Fruit fly (Drosophila melanogaster) whole organism, embryonic: ENCODE measurements around the gene CG5973.

Source experiments
- Bdp1 ChIP-seq: fragments of 200-800 bp; sonication (Bioruptor generic); optimal IDR thresholded peaks from 3 replicates; lab custom pipeline; 2016; ENCODE audit warnings: missing biosample characterization, missing genetic modification characterization
- CG10209 ChIP-seq: fragments of 200-800 bp; sonication (Bioruptor generic); optimal IDR thresholded peaks from 3 replicates; lab custom pipeline; 2017; ENCODE audit warnings: missing biosample characterization, mild to moderate bottlenecking, missing genetic modification characterization, missing genetic modification reagents
- CG11093 ChIP-seq: fragments of 200-800 bp; sonication (Bioruptor generic); IDR thresholded peaks from 3 replicates; pipeline ENCODE4 v1.3.6; 2022; ENCODE audit warnings: missing biosample characterization, missing genetic modification characterization
- CG14710 ChIP-seq: fragments of 200-800 bp; sonication (Bioruptor generic); optimal IDR thresholded peaks from 3 replicates; lab custom pipeline; 2019; ENCODE audit warnings: missing biosample characterization, mild to moderate bottlenecking, missing genetic modification characterization, moderate library complexity
- CG15269 ChIP-seq: fragments of 200-800 bp; sonication (Bioruptor generic); optimal IDR thresholded peaks from 2 replicates; lab custom pipeline; 2018; ENCODE audit warnings: missing biosample characterization, mild to moderate bottlenecking, missing genetic modification characterization, moderate library complexity
- CG15479 ChIP-seq: fragments of 200-800 bp; sonication (Bioruptor generic); optimal IDR thresholded peaks from 3 replicates; lab custom pipeline; 2019; ENCODE audit warnings: missing biosample characterization, mild to moderate bottlenecking, missing genetic modification characterization, moderate library complexity
- CG16779 ChIP-seq: fragments of 200-800 bp; sonication (Bioruptor generic); IDR thresholded peaks from 2 replicates; pipeline ENCODE4 v1.3.6; 2022; ENCODE audit warnings: missing biosample characterization, missing genetic modification characterization
- CG2120 ChIP-seq: fragments of 200-800 bp; sonication (Bioruptor generic); optimal IDR thresholded peaks from 3 replicates; lab custom pipeline; 2016; ENCODE audit warnings: missing biosample characterization, missing genetic modification characterization
- CG2129 ChIP-seq: fragments of 200-800 bp; sonication (Bioruptor generic); IDR thresholded peaks from 2 replicates; pipeline ENCODE4 v1.3.6; 2022; ENCODE audit warnings: missing biosample characterization, missing genetic modification characterization; ENCODE audit not compliant: partially characterized antibody
- CG2678 ChIP-seq: fragments of 200-800 bp; sonication (Bioruptor generic); optimal IDR thresholded peaks from 3 replicates; lab custom pipeline; 2019; ENCODE audit warnings: missing biosample characterization, mild to moderate bottlenecking, missing genetic modification characterization, moderate library complexity
- CG2889 ChIP-seq: fragments of 200-800 bp; sonication (Bioruptor generic); IDR thresholded peaks from 3 replicates; pipeline ENCODE4 v1.3.6; 2022; ENCODE audit warnings: missing biosample characterization, missing genetic modification characterization
- CG32772 ChIP-seq: fragments of 200-800 bp; sonication (Bioruptor generic); IDR thresholded peaks from 2 replicates; pipeline ENCODE4 v1.3.6; 2022; ENCODE audit warnings: missing biosample characterization, missing genetic modification characterization
- CG4328 ChIP-seq: fragments of 200-800 bp; sonication (Bioruptor generic); optimal IDR thresholded peaks from 3 replicates; lab custom pipeline; 2017; ENCODE audit warnings: missing biosample characterization, missing genetic modification reagents, missing genetic modification characterization
- CG4424 ChIP-seq: fragments of 200-800 bp; sonication (Bioruptor generic); optimal IDR thresholded peaks from 3 replicates; lab custom pipeline; 2016; ENCODE audit warnings: missing biosample characterization, missing genetic modification characterization
- CG4854 ChIP-seq: fragments of 200-800 bp; sonication (Bioruptor generic); optimal IDR thresholded peaks from 2 replicates; lab custom pipeline; 2016; ENCODE audit warnings: missing biosample characterization, missing genetic modification characterization, inconsistent platforms
- CG5180 ChIP-seq: fragments of 200-800 bp; sonication (Bioruptor generic); optimal IDR thresholded peaks from 3 replicates; lab custom pipeline; 2017; ENCODE audit warnings: missing biosample characterization, missing genetic modification characterization, mild to moderate bottlenecking, moderate library complexity, missing genetic modification reagents
- CG7556 ChIP-seq: fragments of 200-800 bp; sonication (Bioruptor generic); optimal IDR thresholded peaks from 2 replicates; lab custom pipeline; 2017; ENCODE audit warnings: missing biosample characterization, mild to moderate bottlenecking, missing genetic modification characterization
- CG8281 ChIP-seq: fragments of 200-800 bp; sonication (Bioruptor generic); optimal IDR thresholded peaks from 2 replicates; lab custom pipeline; 2018; ENCODE audit warnings: missing biosample characterization, mild to moderate bottlenecking, missing genetic modification characterization, moderate library complexity
- CG8290 ChIP-seq, 3 experiments: fragments of 200-800 bp; sonication (Bioruptor generic); optimal IDR thresholded peaks; 2 replicates each; lab custom pipeline; 2016 to 2019; ENCODE audit warnings: missing biosample characterization in 3 of 3, missing genetic modification characterization in 3 of 3, mild to moderate bottlenecking in 2 of 3, moderate library complexity in 1 of 3
- CG9727 ChIP-seq: fragments of 200-800 bp; sonication (Bioruptor generic); optimal IDR thresholded peaks from 3 replicates; lab custom pipeline; 2017; ENCODE audit warnings: missing biosample characterization, mild to moderate bottlenecking, missing genetic modification characterization
- Dip3 ChIP-seq: fragments of 200-800 bp; sonication (Bioruptor generic); optimal IDR thresholded peaks from 3 replicates; lab custom pipeline; 2016; ENCODE audit warnings: missing biosample characterization, missing genetic modification characterization
- Dll ChIP-seq: fragments of 200-800 bp; sonication (Bioruptor generic); IDR thresholded peaks from 4 replicates; pipeline ENCODE4 v1.3.6; 2022; ENCODE audit warnings: missing biosample characterization, missing genetic modification characterization; ENCODE audit not compliant: partially characterized antibody
- Doc3 ChIP-seq: fragments of 200-800 bp; sonication (Bioruptor generic); IDR thresholded peaks from 3 replicates; pipeline ENCODE4 v1.3.6; 2022; ENCODE audit warnings: missing biosample characterization, missing genetic modification characterization; ENCODE audit not compliant: partially characterized antibody
- Drgx ChIP-seq: fragments of 200-800 bp; sonication (Bioruptor generic); IDR thresholded peaks from 2 replicates; pipeline ENCODE4 v1.3.6; 2022; ENCODE audit warnings: missing biosample characterization, missing genetic modification characterization
- Jarid2 ChIP-seq: fragments of 200-800 bp; sonication (Bioruptor generic); optimal IDR thresholded peaks from 3 replicates; lab custom pipeline; 2017; ENCODE audit warnings: mild to moderate bottlenecking, missing biosample characterization, missing genetic modification reagents, missing genetic modification characterization
- Med ChIP-seq: fragments of 200-800 bp; sonication (Bioruptor generic); peaks from one replicate; lab custom pipeline; 2016; ENCODE audit warnings: missing biosample characterization, missing genetic modification characterization, mild to moderate bottlenecking, inconsistent platforms, moderate library complexity
- Meics ChIP-seq: fragments of 200-800 bp; sonication (Bioruptor generic); optimal IDR thresholded peaks from 2 replicates; lab custom pipeline; 2017; ENCODE audit warnings: missing biosample characterization, mild to moderate bottlenecking, missing genetic modification characterization
- Tbp ChIP-seq: fragments of >200 bp; optimal IDR thresholded peaks from 2 replicates; lab custom pipeline; 2018; ENCODE audit warnings: missing biosample characterization, missing genetic modification characterization
- cg ChIP-seq: fragments of 200-800 bp; sonication (Bioruptor generic); optimal IDR thresholded peaks from 3 replicates; lab custom pipeline; 2019; ENCODE audit warnings: missing biosample characterization, mild to moderate bottlenecking, missing genetic modification characterization, moderate library complexity
- dysf ChIP-seq: fragments of 200-800 bp; sonication (Bioruptor generic); IDR thresholded peaks from 3 replicates; pipeline ENCODE4 v1.3.6; 2022; ENCODE audit warnings: missing biosample characterization, missing genetic modification characterization
- exex ChIP-seq: fragments of 200-800 bp; sonication (Bioruptor generic); optimal IDR thresholded peaks from 4 replicates; lab custom pipeline; 2018; ENCODE audit warnings: missing biosample characterization, mild to moderate bottlenecking, missing genetic modification characterization, moderate library complexity
- fd96Cb ChIP-seq: fragments of 200-800 bp; sonication (Bioruptor generic); optimal IDR thresholded peaks from 2 replicates; lab custom pipeline; 2018; ENCODE audit warnings: missing biosample characterization, mild to moderate bottlenecking, missing genetic modification characterization, moderate library complexity
- gce ChIP-seq: fragments of 200-800 bp; sonication (Bioruptor generic); IDR thresholded peaks from 3 replicates; pipeline ENCODE4 v1.3.6; 2022; ENCODE audit warnings: missing biosample characterization, missing genetic modification characterization
- gcm ChIP-seq: fragments of 200-800 bp; sonication (Bioruptor generic); optimal IDR thresholded peaks from 2 replicates; lab custom pipeline; 2019; ENCODE audit warnings: missing biosample characterization, mild to moderate bottlenecking, missing genetic modification characterization, moderate library complexity
- gcm2 ChIP-seq: fragments of 200-800 bp; sonication (Bioruptor generic); optimal IDR thresholded peaks from 2 replicates; lab custom pipeline; 2016; ENCODE audit warnings: missing biosample characterization, missing genetic modification characterization
- grau ChIP-seq: fragments of 200-800 bp; optimal IDR thresholded peaks from 3 replicates; lab custom pipeline; 2019; ENCODE audit warnings: missing biosample characterization, mild to moderate bottlenecking, missing genetic modification characterization, moderate library complexity
- gsb ChIP-seq: fragments of 200-800 bp; sonication (Bioruptor generic); IDR thresholded peaks from 2 replicates; pipeline ENCODE4 v1.3.6; 2022; ENCODE audit warnings: missing biosample characterization, missing genetic modification characterization
- ind ChIP-seq: fragments of 200-800 bp; sonication (Bioruptor generic); optimal IDR thresholded peaks from 3 replicates; lab custom pipeline; 2016; ENCODE audit warnings: missing biosample characterization, missing genetic modification characterization
- klu ChIP-seq: fragments of 200-800 bp; sonication (Bioruptor generic); IDR thresholded peaks from 2 replicates; pipeline ENCODE4 v1.3.6; 2022; ENCODE audit warnings: missing biosample characterization, missing genetic modification characterization
- kni ChIP-seq: fragments of 200-800 bp; sonication (Bioruptor generic); optimal IDR thresholded peaks from 3 replicates; lab custom pipeline; 2017; ENCODE audit warnings: mild to moderate bottlenecking, missing biosample characterization, missing genetic modification reagents, missing genetic modification characterization
- nau ChIP-seq: fragments of 200-800 bp; sonication (Bioruptor generic); optimal IDR thresholded peaks from 3 replicates; lab custom pipeline; 2017; ENCODE audit warnings: missing biosample characterization, mild to moderate bottlenecking, missing genetic modification characterization, missing genetic modification reagents
- nom ChIP-seq: fragments of 200-800 bp; sonication (Bioruptor generic); optimal IDR thresholded peaks from 2 replicates; lab custom pipeline; 2017; ENCODE audit warnings: missing biosample characterization, missing genetic modification characterization, mild to moderate bottlenecking, moderate library complexity, missing genetic modification reagents
- psq ChIP-seq: fragments of 200-800 bp; sonication (Bioruptor generic); optimal IDR thresholded peaks from 2 replicates; lab custom pipeline; 2017; ENCODE audit warnings: missing biosample characterization, missing genetic modification characterization
- pum ChIP-seq: fragments of 200-800 bp; sonication (Bioruptor generic); optimal IDR thresholded peaks from 2 replicates; lab custom pipeline; 2016; ENCODE audit warnings: missing biosample characterization, missing genetic modification characterization
- tio ChIP-seq: fragments of 200-800 bp; sonication (Bioruptor generic); optimal IDR thresholded peaks from 2 replicates; lab custom pipeline; 2017; ENCODE audit warnings: missing biosample characterization, missing genetic modification characterization, inconsistent platforms
- trh ChIP-seq: fragments of 200-800 bp; sonication (Bioruptor generic); optimal IDR thresholded peaks from 2 replicates; lab custom pipeline; 2016; ENCODE audit warnings: missing biosample characterization, missing genetic modification characterization
- unc-4 ChIP-seq: fragments of 200-800 bp; sonication (Bioruptor generic); IDR thresholded peaks from 2 replicates; pipeline ENCODE4 v1.3.6; 2022; ENCODE audit warnings: missing biosample characterization, missing genetic modification characterization; ENCODE audit not compliant: partially characterized antibody
- wek ChIP-seq: fragments of 200-800 bp; sonication (Bioruptor generic); optimal IDR thresholded peaks from 3 replicates; lab custom pipeline; 2018; ENCODE audit warnings: missing biosample characterization, mild to moderate bottlenecking, missing genetic modification characterization, moderate library complexity
- z ChIP-seq: fragments of 200-800 bp; sonication (Bioruptor generic); IDR thresholded peaks from 3 replicates; pipeline ENCODE4 v1.3.6; 2022; ENCODE audit warnings: missing biosample characterization, missing genetic modification characterization

The CG5973 gene

DNA sequence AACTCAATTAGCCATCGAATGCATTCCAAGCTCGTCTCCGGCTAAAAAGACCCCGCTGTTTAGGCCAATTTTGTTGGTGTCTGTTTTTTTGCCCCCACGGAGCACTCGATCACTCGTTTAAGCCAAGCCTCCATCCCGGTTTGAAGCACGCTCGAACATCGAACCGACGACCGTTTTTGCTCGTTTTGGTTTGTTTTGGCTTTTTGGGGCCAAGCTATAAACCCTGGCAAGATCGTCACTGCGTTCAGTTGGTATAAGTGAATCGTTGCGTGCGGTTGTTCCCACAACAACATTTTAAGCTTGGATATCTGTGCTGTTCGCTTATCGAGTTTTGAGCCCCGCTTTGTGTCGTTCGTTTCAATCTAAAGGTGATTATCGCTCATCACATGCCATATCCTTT lies 29.0 kb downstream of the CG5973 start, which contains the start of gene CG6055:
Gene CG6055 (plus strand): TSS at position 240 of the 400 bp plus-strand sequence.
- TF ChIP-seq Drgx (GFP tag; lab: Robert Waterston, UW) = peak; percentile 25; the same call in 1 of the 2 replicates
- TF ChIP-seq grau (tag; lab: Kevin White, UChicago) = no peak
- TF ChIP-seq exex (tag; lab: Kevin White, UChicago) = no peak
- no peak for TF ChIP-seq unc-4 (GFP tag; lab: Robert Waterston, UW)
- no peak for TF ChIP-seq gcm2 (GFP tag; lab: Kevin White, UChicago)
- TF ChIP-seq Bdp1 = no peak
- TF ChIP-seq CG8281 = no peak
- no peak for TF ChIP-seq CG2889 (GFP tag; lab: Robert Waterston, UW)
- TF ChIP-seq nau = no peak
- TF ChIP-seq CG5180 (GFP tag; lab: Kevin White, UChicago) = peak; percentile 98
- TF ChIP-seq Doc3 (GFP tag; lab: Robert Waterston, UW) = no peak
- peak; percentile 45 for TF ChIP-seq kni (GFP tag; lab: Kevin White, UChicago)
- no peak for TF ChIP-seq CG16779
- TF ChIP-seq CG4854 (GFP tag; lab: Kevin White, UChicago) = no peak
- no peak for TF ChIP-seq CG9727
- no peak for TF ChIP-seq CG14710 (tag; lab: Kevin White, UChicago)
- TF ChIP-seq Med (GFP tag; lab: Kevin White, UChicago) = no peak
- no peak for TF ChIP-seq CG7556
- no peak for TF ChIP-seq CG2678
- TF ChIP-seq pum (GFP tag; lab: Kevin White, UChicago) = no peak
- no peak for TF ChIP-seq CG10209 (GFP tag; lab: Kevin White, UChicago)
- TF ChIP-seq gce (GFP tag; lab: Robert Waterston, UW) = no peak
- TF ChIP-seq fd96Cb (tag; lab: Kevin White, UChicago) = no peak
- TF ChIP-seq dysf (GFP tag; lab: Robert Waterston, UW) = no peak
- TF ChIP-seq CG15269 (tag; lab: Kevin White, UChicago) = no peak
- TF ChIP-seq ind (GFP tag; lab: Kevin White, UChicago) = no peak
- TF ChIP-seq cg = no peak
- TF ChIP-seq CG4328 (GFP tag; lab: Kevin White, UChicago) = no peak
- TF ChIP-seq tio (GFP tag; lab: Kevin White, UChicago) = no peak
- TF ChIP-seq Tbp (GFP tag; lab: Kevin White, UChicago) = no peak
- TF ChIP-seq CG8290 (GFP tag; optimal IDR thresholded peaks at IDR 0.05; lab: Kevin White, UChicago) = no peak
- no peak for TF ChIP-seq CG8290 (tag; optimal IDR thresholded peaks at IDR 0.05; lab: Kevin White, UChicago)
- TF ChIP-seq psq (GFP tag; lab: Kevin White, UChicago) = no peak
- no peak for TF ChIP-seq CG2129 (GFP tag; lab: Robert Waterston, UW)
- TF ChIP-seq CG11093 (GFP tag; lab: Robert Waterston, UW) = no peak
- 0 out of 3 replicates have a peak, but pooled peaks have one; percentile 54 for TF ChIP-seq z
- TF ChIP-seq trh (GFP tag; lab: Kevin White, UChicago) = no peak
- TF ChIP-seq Jarid2 = peak; percentile 57
- no peak for TF ChIP-seq gcm (GFP tag; lab: Kevin White, UChicago)
- no peak for TF ChIP-seq klu
- no peak for TF ChIP-seq wek (GFP tag; lab: Kevin White, UChicago)
- TF ChIP-seq CG2120 (GFP tag; lab: Kevin White, UChicago) = no peak
- TF ChIP-seq Dip3 (GFP tag; lab: Kevin White, UChicago) = no peak
- TF ChIP-seq Dll (GFP tag; lab: Robert Waterston, UW) = peak; percentile 33; the same call in 1 of the 4 replicates
- TF ChIP-seq CG4424 (GFP tag; lab: Kevin White, UChicago) = no peak
- peak; percentile 76 for TF ChIP-seq nom
- no peak for TF ChIP-seq CG32772 (GFP tag; lab: Robert Waterston, UW)
- TF ChIP-seq gsb (GFP tag; lab: Robert Waterston, UW) = no peak
- TF ChIP-seq Meics (GFP tag; lab: Kevin White, UChicago) = no peak
- TF ChIP-seq CG15479 (GFP tag; lab: Kevin White, UChicago) = no peak
